Fruit fly (Drosophila melanogaster): ENCODE measurements around the gene Surf4.

DNA sequence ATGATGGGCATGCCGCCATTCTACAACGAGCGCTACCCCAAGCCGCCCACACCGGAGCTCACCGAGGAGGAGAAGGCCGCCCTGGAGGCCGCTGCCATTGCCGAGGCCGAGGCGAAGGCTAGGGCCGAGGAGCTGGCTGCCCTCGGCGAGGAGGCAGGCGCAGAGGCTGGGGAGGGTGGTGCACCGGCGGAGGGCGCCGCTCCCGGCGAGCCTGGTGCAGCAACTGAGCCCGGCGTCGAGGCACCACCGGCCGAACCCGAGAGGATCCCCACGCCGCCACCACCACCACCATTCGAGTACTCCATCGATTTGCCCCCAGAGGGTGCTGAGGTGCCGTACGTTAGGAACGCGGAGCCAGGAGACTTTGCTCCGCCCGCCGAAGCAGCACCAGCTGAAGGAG, 40.7 kb downstream of the Surf4 start:
- TF ChIP-seq psq (optimal IDR thresholded peaks at IDR 0.05) (no peak), usp (GFP tag; optimal IDR thresholded peaks at IDR 0.05) (no peak), EcR (GFP tag; optimal IDR thresholded peaks at IDR 0.05) (no peak), pan (optimal IDR thresholded peaks at IDR 0.05) (no peak), CG8478 (optimal IDR thresholded peaks at IDR 0.05) (no peak)

All from whole organism.